Fruit fly (Drosophila melanogaster): ENCODE results near the gene Gr94a.

Gr94a gene

dm6 chr3R:23067209-23067826 is 15.8 kb downstream of the Gr94a start, which contains the start of gene CG17111 (continued):
- peak; percentile 42 for TF ChIP-seq CG8388 (GFP tag; optimal IDR thresholded peaks at IDR 0.05)
- peak; percentile 29 for TF ChIP-seq CG3281 (GFP tag; optimal IDR thresholded peaks at IDR 0.05)
- peak; percentile 37 for TF ChIP-seq CG10147 (GFP tag; optimal IDR thresholded peaks at IDR 0.05)
- TF ChIP-seq phol (tag; optimal IDR thresholded peaks at IDR 0.05), result peak; percentile 60
- no peak for TF ChIP-seq CG7786 (GFP tag; optimal IDR thresholded peaks at IDR 0.05)
- TF ChIP-seq bab2 (GFP tag; optimal IDR thresholded peaks at IDR 0.05), result peak; percentile 5
- TF ChIP-seq stc (GFP tag; IDR thresholded peaks at IDR 0.05), result no peak
- TF ChIP-seq CG12236 (GFP tag; optimal IDR thresholded peaks at IDR 0.05), result no peak
- no peak for TF ChIP-seq z (GFP tag; IDR thresholded peaks at IDR 0.05)

dm6 chr3R:23074480-23074879 is 23.0 kb downstream of the Gr94a start:
- TF ChIP-seq Mes4 (GFP tag; optimal IDR thresholded peaks at IDR 0.05) (no peak), Blimp-1 (GFP tag; optimal IDR thresholded peaks at IDR 0.05) (peak; percentile 77), Dfd (GFP tag; optimal IDR thresholded peaks at IDR 0.05) (no peak), Rfx (GFP tag; IDR thresholded peaks at IDR 0.05) (no peak), CG10321 (GFP tag; IDR thresholded peaks at IDR 0.05) (peak; percentile 67)

dm6 chr3R:23081265-23081664 is 29.8 kb downstream of the Gr94a start:
- TF ChIP-seq row (GFP tag; IDR thresholded peaks at IDR 0.05), result 0 out of 3 replicates have a peak, but pooled peaks have one; percentile 22
- peak; percentile 90 for TF ChIP-seq Ets65A (GFP tag)
- no peak for TF ChIP-seq Dbx (GFP tag; IDR thresholded peaks at IDR 0.05)

- TF ChIP-seq CG12219 (GFP tag; optimal IDR thresholded peaks at IDR 0.05) (no peak), pb (GFP tag; optimal IDR thresholded peaks at IDR 0.05) (no peak), CG16863 (GFP tag; optimal IDR thresholded peaks at IDR 0.05) (no peak), Hr51 (GFP tag; optimal IDR thresholded peaks at IDR 0.05) (peak in 1 of 2 experiments; percentile 7), Ets97D (GFP tag; optimal IDR thresholded peaks at IDR 0.05) (peak; percentile 61), usp (GFP tag; optimal IDR thresholded peaks at IDR 0.05) (no peak), Max (GFP tag; optimal IDR thresholded peaks at IDR 0.05) (no peak), CG7928 (GFP tag; optimal IDR thresholded peaks at IDR 0.05) (no peak), tx (GFP tag; optimal IDR thresholded peaks at IDR 0.05) (no peak), CG18599 (GFP tag; optimal IDR thresholded peaks at IDR 0.05) (peak; percentile 25), CG4424 (GFP tag; optimal IDR thresholded peaks at IDR 0.05) (no peak), NC2β (GFP tag; optimal IDR thresholded peaks at IDR 0.05) (no peak), scrt (GFP tag; optimal IDR thresholded peaks at IDR 0.05) (peak; percentile 17), CG9817 (tag; optimal IDR thresholded peaks at IDR 0.05) (no peak), ase (GFP tag; IDR thresholded peaks at IDR 0.05) (no peak), CG10959 (GFP tag; IDR thresholded peaks at IDR 0.05) (no peak), HLHmδ (GFP tag; optimal IDR thresholded peaks at IDR 0.05) (no peak), lov (optimal IDR thresholded peaks at IDR 0.05) (no peak), lov (GFP tag; IDR thresholded peaks at IDR 0.05) (0 out of 3 replicates have a peak, but pooled peaks have one; percentile 33), abd-A (tag; optimal IDR thresholded peaks at IDR 0.05) (peak; percentile 95), phol (tag; optimal IDR thresholded peaks at IDR 0.05) (peak; percentile 55), ci (GFP tag; IDR thresholded peaks at IDR 0.05) (0 out of 3 replicates have a peak, but pooled peaks have one; percentile 44), Med (GFP tag) (no peak), lab (GFP tag; optimal IDR thresholded peaks at IDR 0.05) (peak; percentile 3), Ets65A (GFP tag) (peak; percentile 43), Lhr (GFP tag; optimal IDR thresholded peaks at IDR 0.05) (no peak), Bteb2 (GFP tag; optimal IDR thresholded peaks at IDR 0.05) (no peak)
These were observed 36.8 kb downstream of the Gr94a start for dm6 chr3R:23088252-23088651.

All from whole organism, embryonic.